Worm (Caenorhabditis elegans): Measurements from ENCODE around the gene R02F2.8.

DNA sequence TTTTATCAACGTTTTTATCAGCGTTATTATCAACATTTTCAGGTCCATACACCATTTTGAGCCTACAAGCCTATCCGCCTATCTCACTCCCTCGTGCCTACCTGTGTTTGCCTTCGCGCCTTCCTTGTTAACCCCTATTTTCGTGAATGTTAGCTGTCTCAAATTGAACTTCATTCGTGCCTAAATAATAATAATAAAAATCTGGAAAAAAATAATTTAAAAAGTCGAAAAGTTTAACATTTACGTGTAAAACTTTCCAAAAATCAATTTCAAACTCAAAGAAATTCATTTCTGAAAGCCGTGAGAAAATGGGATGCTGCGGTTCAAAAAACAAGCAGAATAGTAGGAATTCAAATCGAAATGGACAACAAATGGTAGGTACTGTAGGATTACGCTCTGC lies 17.1 kb downstream of the R02F2.8 start, which contains the start of gene R02F2.10:
- TF ChIP-seq mab-5 (tag; optimal IDR thresholded peaks at IDR 0.05) (no peak), fos-1 (tag; optimal IDR thresholded peaks at IDR 0.05) (no peak), lin-39 (tag; optimal IDR thresholded peaks at IDR 0.05) (no peak), ama-1 (optimal IDR thresholded peaks at IDR 0.05) (no peak), F13H6.1 (tag; optimal IDR thresholded peaks at IDR 0.05) (no peak), snpc-4 (tag; optimal IDR thresholded peaks at IDR 0.05) (no peak), elt-3 (tag; optimal IDR thresholded peaks at IDR 0.05) (no peak), alr-1 (tag; optimal IDR thresholded peaks at IDR 0.05) (no peak), zag-1 (tag; optimal IDR thresholded peaks at IDR 0.05) (no peak), aly-2 (tag; optimal IDR thresholded peaks at IDR 0.05) (no peak)

All from whole organism, L2 larva.